Fruit fly (Drosophila melanogaster) whole organism, adult: ENCODE measurements around the gene dock.

ENCODE experiments used
- CG11617 ChIP-seq: fragments of 200-800 bp; sonication (Bioruptor generic); optimal IDR thresholded peaks from 2 replicates; lab custom pipeline; 2017; ENCODE audit warnings: mild to moderate bottlenecking, missing biosample characterization, missing genetic modification reagents, missing genetic modification characterization
- CG12768 ChIP-seq: fragments of 200-800 bp; sonication (Bioruptor generic); optimal IDR thresholded peaks from 2 replicates; lab custom pipeline; 2017; ENCODE audit warnings: missing biosample characterization, missing genetic modification characterization, mild to moderate bottlenecking, moderate library complexity, missing genetic modification reagents
- CG14711 ChIP-seq: fragments of 200-800 bp; sonication (Bioruptor generic); optimal IDR thresholded peaks from 2 replicates; lab custom pipeline; 2018; ENCODE audit warnings: missing biosample characterization, mild to moderate bottlenecking, missing genetic modification characterization, moderate library complexity
- CG1620 ChIP-seq: fragments of 200-800 bp; sonication (Bioruptor generic); optimal IDR thresholded peaks from 2 replicates; lab custom pipeline; 2016; ENCODE audit warnings: missing biosample characterization, missing genetic modification characterization
- CG33017 ChIP-seq: fragments of 200-800 bp; sonication (Bioruptor generic); optimal IDR thresholded peaks from 2 replicates; lab custom pipeline; 2018; ENCODE audit warnings: missing biosample characterization, mild to moderate bottlenecking, missing genetic modification characterization, moderate library complexity
- CG5204 ChIP-seq: fragments of 200-800 bp; sonication (Bioruptor generic); optimal IDR thresholded peaks from 2 replicates; lab custom pipeline; 2016; ENCODE audit warnings: missing biosample characterization, missing genetic modification characterization
- CG7045 ChIP-seq: fragments of 200-800 bp; sonication (Bioruptor generic); optimal IDR thresholded peaks from 2 replicates; lab custom pipeline; 2017; ENCODE audit warnings: missing biosample characterization, mild to moderate bottlenecking, missing genetic modification characterization
- CG7101 ChIP-seq: fragments of 200-800 bp; sonication (Bioruptor generic); optimal IDR thresholded peaks from 2 replicates; lab custom pipeline; 2018; ENCODE audit warnings: missing biosample characterization, mild to moderate bottlenecking, missing genetic modification characterization, moderate library complexity
- Clk ChIP-seq: fragments of 200-800 bp; sonication (Bioruptor generic); optimal IDR thresholded peaks from 2 replicates; lab custom pipeline; 2017; ENCODE audit warnings: missing biosample characterization, missing genetic modification characterization
- Crg-1 ChIP-seq: fragments of 200-800 bp; sonication (Bioruptor generic); optimal IDR thresholded peaks from 2 replicates; lab custom pipeline; 2016; ENCODE audit warnings: missing biosample characterization, missing genetic modification characterization
- Hr96 ChIP-seq: fragments of 200-800 bp; sonication (Bioruptor generic); optimal IDR thresholded peaks from 2 replicates; lab custom pipeline; 2016; ENCODE audit warnings: missing biosample characterization, missing genetic modification characterization
- Mnt ChIP-seq: fragments of 200-800 bp; sonication (Bioruptor generic); optimal IDR thresholded peaks from 2 replicates; lab custom pipeline; 2016; ENCODE audit warnings: missing biosample characterization, mild to moderate bottlenecking, missing genetic modification characterization
- bab1 ChIP-seq: fragments of 200-800 bp; sonication (Bioruptor generic); optimal IDR thresholded peaks from 3 replicates; lab custom pipeline; 2019; ENCODE audit warnings: missing biosample characterization, mild to moderate bottlenecking, missing genetic modification characterization, moderate library complexity
- cic ChIP-seq: fragments of 200-800 bp; sonication (Bioruptor generic); optimal IDR thresholded peaks from 2 replicates; lab custom pipeline; 2017; ENCODE audit warnings: missing biosample characterization, mild to moderate bottlenecking, missing genetic modification characterization, moderate library complexity
- cnc ChIP-seq, 2 experiments: fragments of >200 bp; optimal IDR thresholded peaks; 2 replicates each; lab custom pipeline; 2017
- kay ChIP-seq: fragments of 200-800 bp; sonication (Bioruptor generic); peaks from one replicate; lab custom pipeline; 2016; ENCODE audit warnings: missing biosample characterization, missing genetic modification characterization, borderline replicate concordance
- ovo ChIP-seq: fragments of 200-800 bp; sonication (Bioruptor generic); optimal IDR thresholded peaks from 2 replicates; lab custom pipeline; 2016; ENCODE audit warnings: missing biosample characterization, missing genetic modification characterization
- pad ChIP-seq: fragments of 200-800 bp; sonication (Bioruptor generic); optimal IDR thresholded peaks from 3 replicates; lab custom pipeline; 2017; ENCODE audit warnings: missing biosample characterization, missing genetic modification characterization, mild to moderate bottlenecking, moderate library complexity, missing genetic modification reagents
- tj ChIP-seq: fragments of 200-800 bp; sonication (Bioruptor generic); optimal IDR thresholded peaks from 3 replicates; lab custom pipeline; 2017; ENCODE audit warnings: missing biosample characterization, mild to moderate bottlenecking, missing genetic modification characterization, moderate library complexity
- toe ChIP-seq: fragments of 200-800 bp; sonication (Bioruptor generic); optimal IDR thresholded peaks from 2 replicates; lab custom pipeline; 2016; ENCODE audit warnings: missing biosample characterization, missing genetic modification characterization

Gene dock

DNA sequence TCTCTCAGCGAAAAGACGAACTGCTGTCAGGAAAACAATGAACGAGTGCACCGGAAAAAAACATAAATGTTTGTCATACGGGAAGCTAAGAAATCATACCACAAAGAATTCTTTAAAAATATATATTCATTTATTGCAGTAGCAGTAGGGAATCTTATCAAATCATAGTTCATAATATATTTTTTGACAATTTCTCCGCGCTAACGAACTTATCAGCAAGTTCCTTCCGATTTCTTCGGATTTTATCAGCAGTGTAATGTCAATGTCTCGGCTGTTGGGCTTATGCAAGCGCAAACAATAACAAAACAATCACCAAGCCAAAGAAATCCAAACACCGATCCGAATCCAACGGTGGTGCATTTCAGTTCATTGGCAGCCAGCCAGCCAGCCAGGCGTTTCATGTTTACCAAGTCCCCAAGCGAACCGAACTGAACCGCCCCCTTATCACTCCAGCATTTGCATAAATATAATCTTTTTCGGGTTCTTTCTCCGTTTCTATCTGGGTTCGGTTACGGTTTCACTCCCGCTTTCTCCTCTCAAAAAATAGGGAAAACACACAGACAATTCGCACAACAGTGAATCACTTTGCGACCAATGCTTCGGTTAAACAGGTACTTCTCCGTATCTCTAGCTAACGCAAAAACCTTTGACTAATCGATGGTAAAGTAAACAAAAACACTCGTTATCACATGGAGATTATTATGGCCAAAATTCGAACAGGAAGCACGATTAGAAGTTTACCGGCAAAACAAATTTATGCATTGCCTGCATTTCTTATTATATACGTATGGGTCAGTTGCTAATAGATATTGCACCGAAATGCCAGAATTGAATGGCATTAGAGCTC is 2.0 kb downstream of the dock start:
- TF ChIP-seq CG5204 (GFP tag; lab: Kevin White, UChicago) (no peak), cic (GFP tag; lab: Kevin White, UChicago) (peak; percentile 41)

- TF ChIP-seq kay (GFP tag; lab: Kevin White, UChicago) (no peak), Mnt (GFP tag; lab: Kevin White, UChicago) (no peak), Clk (GFP tag; lab: Kevin White, UChicago) (no peak), toe (no peak), tj (GFP tag; lab: Kevin White, UChicago) (no peak), cic (GFP tag; lab: Kevin White, UChicago) (no peak), pad (GFP tag; lab: Kevin White, UChicago) (no peak), cnc (optimal IDR thresholded peaks at IDR 0.05; lab: Kevin White, UChicago) (no peak), CG33017 (tag; lab: Kevin White, UChicago) (no peak), CG1620 (GFP tag; lab: Kevin White, UChicago) (no peak), Hr96 (no peak), CG7101 (tag; lab: Kevin White, UChicago) (no peak), ovo (GFP tag; lab: Kevin White, UChicago) (no peak)
Measured at dm6 chr2L:837989-838388, 12.2 kb downstream of the dock start.

DNA sequence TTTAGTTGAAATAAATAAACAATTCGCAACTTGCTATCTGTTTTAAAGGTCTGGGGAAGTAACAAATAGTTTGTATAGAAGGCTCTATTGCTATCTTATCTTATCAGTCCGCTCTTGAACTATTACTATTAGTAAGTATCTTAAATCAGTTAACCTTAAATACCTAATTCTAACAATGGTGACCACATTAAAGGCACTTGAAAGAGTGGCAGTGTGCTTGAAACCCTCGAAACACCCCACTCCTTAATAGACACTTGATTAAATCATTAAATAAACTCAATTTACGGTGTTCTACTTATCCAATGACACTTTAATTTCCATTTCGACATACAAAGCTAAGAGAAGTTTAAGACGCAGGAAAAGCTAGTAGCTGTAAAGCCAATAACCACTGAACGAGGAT is 13.0 kb downstream of the dock start:
- no peak for TF ChIP-seq bab1 (GFP tag; lab: Kevin White, UChicago)
- peak; percentile 5 for TF ChIP-seq cic (GFP tag; lab: Kevin White, UChicago)

- TF ChIP-seq CG12768 (GFP tag; lab: Kevin White, UChicago) = peak; percentile 25
- peak; percentile 19 for TF ChIP-seq CG7045 (GFP tag; lab: Kevin White, UChicago)
- peak; percentile 19 for TF ChIP-seq ovo (GFP tag; lab: Kevin White, UChicago)
- TF ChIP-seq pad (GFP tag; lab: Kevin White, UChicago) = no peak
Measured at dm6 chr2L:840022-840421, 14.3 kb downstream of the dock start.

dm6 chr2L:840716-841115 is 14.9 kb downstream of the dock start:
- TF ChIP-seq CG12768 (GFP tag; lab: Kevin White, UChicago) (peak; percentile 39), tj (GFP tag; lab: Kevin White, UChicago) (peak; percentile 98), bab1 (GFP tag; lab: Kevin White, UChicago) (peak; percentile 10), cic (GFP tag; lab: Kevin White, UChicago) (peak; percentile 63), pad (GFP tag; lab: Kevin White, UChicago) (no peak), ovo (GFP tag; lab: Kevin White, UChicago) (no peak), kay (GFP tag; lab: Kevin White, UChicago) (peak; percentile 95)

DNA sequence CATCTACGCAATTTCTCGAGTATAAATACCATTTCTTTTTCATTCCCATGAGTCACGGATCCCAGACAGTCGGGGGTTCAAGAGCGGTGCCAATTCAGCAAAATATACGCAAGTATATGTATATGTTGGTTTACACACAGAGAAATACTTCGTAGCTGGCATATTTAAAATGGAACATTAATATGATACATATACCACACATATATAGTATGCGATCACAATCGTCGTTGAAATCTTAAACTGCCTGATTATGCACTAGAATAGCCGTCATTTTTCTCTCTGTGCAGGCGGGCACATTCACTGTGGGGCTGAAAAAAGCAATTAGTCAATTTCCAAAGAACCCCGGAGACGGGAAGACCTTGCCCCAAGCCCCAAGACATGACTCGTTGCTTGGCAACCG is 15.9 kb downstream of the dock start:
- TF ChIP-seq CG7101 (tag; lab: Kevin White, UChicago) (peak; percentile 72), toe (peak; percentile 18), tj (GFP tag; lab: Kevin White, UChicago) (peak; percentile 98), CG12768 (GFP tag; lab: Kevin White, UChicago) (peak; percentile 81), CG11617 (GFP tag; lab: Kevin White, UChicago) (peak; percentile 49), Hr96 (peak; percentile 66), ovo (GFP tag; lab: Kevin White, UChicago) (no peak), bab1 (GFP tag; lab: Kevin White, UChicago) (peak; percentile 93), CG5204 (GFP tag; lab: Kevin White, UChicago) (no peak), Mnt (GFP tag; lab: Kevin White, UChicago) (no peak), pad (GFP tag; lab: Kevin White, UChicago) (peak; percentile 64), CG1620 (GFP tag; lab: Kevin White, UChicago) (peak; percentile 50), CG7045 (GFP tag; lab: Kevin White, UChicago) (peak; percentile 82), CG33017 (tag; lab: Kevin White, UChicago) (peak; percentile 54), CG14711 (tag; lab: Kevin White, UChicago) (peak; percentile 78), Clk (GFP tag; lab: Kevin White, UChicago) (peak; percentile 13)

- TF ChIP-seq tj (GFP tag; lab: Kevin White, UChicago) (peak; percentile 57), Crg-1 (GFP tag; lab: Kevin White, UChicago) (no peak)
Measured at dm6 chr2L:842873-843272, 17.1 kb downstream of the dock start.
